Worm (Caenorhabditis elegans) whole organism, L1 larva: ENCODE data around the gene eco-1.
A peak's percentile ranks its signal among the peaks of the same experiment; 100 is the strongest.

Experiments
- F16B12.6 ChIP-seq: fragments of 150-350 bp; optimal IDR thresholded peaks from 2 replicates; lab custom pipeline; 2014; ENCODE audit warnings: missing biosample characterization, missing genetic modification characterization
- Y116A8C.19 ChIP-seq: sonication (generic microtip); optimal IDR thresholded peaks from 2 replicates; lab custom pipeline; 2016; ENCODE audit warnings: missing compliant biosample characterization, missing genetic modification characterization, borderline replicate concordance
- aha-1 ChIP-seq: fragments of 150-350 bp; optimal IDR thresholded peaks from 2 replicates; lab custom pipeline; 2014; ENCODE audit warnings: missing biosample characterization, missing genetic modification characterization
- alr-1 ChIP-seq: fragments of 200-800 bp; sonication (Bioruptor generic); optimal IDR thresholded peaks from 2 replicates; lab custom pipeline; 2018; ENCODE audit warnings: borderline replicate concordance, mild to moderate bottlenecking, missing genetic modification characterization, missing compliant biosample characterization
- aly-2 ChIP-seq: fragments of 150-350 bp; optimal IDR thresholded peaks from 2 replicates; lab custom pipeline; 2014; ENCODE audit warnings: missing biosample characterization, missing genetic modification characterization
- blmp-1 ChIP-seq: fragments of 150-350 bp; optimal IDR thresholded peaks from 2 replicates; lab custom pipeline; 2014; ENCODE audit warnings: missing biosample characterization, missing genetic modification characterization
- ceh-63 ChIP-seq: fragments of 200-800 bp; sonication (Bioruptor generic); optimal IDR thresholded peaks from 2 replicates; lab custom pipeline; 2018; ENCODE audit warnings: mild to moderate bottlenecking, missing genetic modification characterization, missing compliant biosample characterization
- ceh-8 ChIP-seq: fragments of 200-800 bp; sonication (Bioruptor generic); optimal IDR thresholded peaks from 2 replicates; lab custom pipeline; 2018; ENCODE audit warnings: mild to moderate bottlenecking, missing genetic modification characterization, moderate library complexity, missing compliant biosample characterization
- ceh-82 ChIP-seq, 3 experiments: fragments of 150-350 bp in 1 of 3; sonication (generic microtip) in 2 of 3; optimal IDR thresholded peaks; 2 replicates each; lab custom pipeline; 2014 to 2017; ENCODE audit warnings: missing biosample characterization in 3 of 3, missing genetic modification characterization in 3 of 3
- ceh-90 ChIP-seq: sonication (generic microtip); optimal IDR thresholded peaks from 2 replicates; lab custom pipeline; 2016; ENCODE audit warnings: missing genetic modification characterization, missing compliant biosample characterization
- dsc-1 ChIP-seq: sonication (generic microtip); optimal IDR thresholded peaks from 2 replicates; lab custom pipeline; 2016; ENCODE audit warnings: mild to moderate bottlenecking, missing genetic modification characterization, missing compliant biosample characterization
- efl-3 ChIP-seq: fragments of 200-800 bp; sonication (Bioruptor generic); optimal IDR thresholded peaks from 2 replicates; lab custom pipeline; 2018; ENCODE audit warnings: mild to moderate bottlenecking, missing genetic modification characterization, missing compliant biosample characterization
- egl-13 ChIP-seq: sonication (generic microtip); optimal IDR thresholded peaks from 2 replicates; lab custom pipeline; 2016; ENCODE audit warnings: missing genotype, missing genetic modification reagents, missing genetic modification characterization, missing compliant biosample characterization
- elt-2 ChIP-seq: sonication (generic microtip); optimal IDR thresholded peaks from 2 replicates; lab custom pipeline; 2016; ENCODE audit warnings: missing genetic modification characterization, mild to moderate bottlenecking, inconsistent platforms, missing compliant biosample characterization, missing genetic modification reagents
- ets-5 ChIP-seq: fragments of 200-800 bp; sonication (Bioruptor generic); IDR thresholded peaks from 2 replicates; pipeline ENCODE4 v1.3.6; 2022; ENCODE audit warnings: missing genetic modification characterization, missing compliant biosample characterization
- fkh-10 ChIP-seq: sonication (generic microtip); optimal IDR thresholded peaks from 2 replicates; lab custom pipeline; 2017; ENCODE audit warnings: missing biosample characterization, missing genetic modification reagents, missing genetic modification characterization
- fkh-4 ChIP-seq: sonication (generic microtip); optimal IDR thresholded peaks from 2 replicates; lab custom pipeline; 2016; ENCODE audit warnings: missing compliant biosample characterization, missing genetic modification characterization, borderline replicate concordance
- fos-1 ChIP-seq: fragments of 150-350 bp; optimal IDR thresholded peaks from 2 replicates; lab custom pipeline; 2014; ENCODE audit warnings: missing biosample characterization, missing genetic modification characterization
- grh-1 ChIP-seq: fragments of 200-800 bp; sonication (Bioruptor generic); IDR thresholded peaks from 2 replicates; pipeline ENCODE4 v1.3.6; 2022; ENCODE audit warnings: missing genetic modification reagents, missing genetic modification characterization, missing compliant biosample characterization
- hlh-17 ChIP-seq: fragments of 200-800 bp; sonication (Bioruptor generic); optimal IDR thresholded peaks from 2 replicates; lab custom pipeline; 2018; ENCODE audit warnings: missing genetic modification characterization, mild to moderate bottlenecking, missing compliant biosample characterization, moderate library complexity, borderline replicate concordance
- hlh-4 ChIP-seq: sonication (generic microtip); optimal IDR thresholded peaks from 2 replicates; lab custom pipeline; 2016; ENCODE audit warnings: mild to moderate bottlenecking, missing genetic modification characterization, missing compliant biosample characterization
- isw-1 ChIP-seq: fragments of 200-800 bp; sonication (Bioruptor generic); IDR thresholded peaks from 2 replicates; pipeline ENCODE4 v1.3.6; 2022; ENCODE audit warnings: missing genetic modification characterization, missing compliant biosample characterization
- lin-14 ChIP-seq: fragments of 200-800 bp; sonication (Bioruptor generic); optimal IDR thresholded peaks from 2 replicates; lab custom pipeline; 2018; ENCODE audit warnings: mild to moderate bottlenecking, missing genetic modification characterization, moderate library complexity, missing compliant biosample characterization
- lsy-2 ChIP-seq, 2 experiments: fragments of 150-350 bp; optimal IDR thresholded peaks; 2 replicates each; lab custom pipeline; 2014; ENCODE audit warnings: missing biosample characterization in 2 of 2, missing genetic modification characterization in 2 of 2
- mef-2 ChIP-seq: fragments of 150-350 bp; optimal IDR thresholded peaks from 2 replicates; lab custom pipeline; 2014; ENCODE audit warnings: missing biosample characterization, missing genetic modification characterization
- mep-1 ChIP-seq: fragments of 150-350 bp; optimal IDR thresholded peaks from 2 replicates; lab custom pipeline; 2014; ENCODE audit warnings: missing biosample characterization, missing genetic modification characterization
- nhr-12 ChIP-seq: sonication (generic microtip); optimal IDR thresholded peaks from 2 replicates; lab custom pipeline; 2017; ENCODE audit warnings: missing biosample characterization, missing genetic modification characterization
- nhr-237 ChIP-seq: fragments of 150-350 bp; optimal IDR thresholded peaks from 2 replicates; lab custom pipeline; 2014; ENCODE audit warnings: missing biosample characterization, missing genetic modification characterization
- nhr-28 ChIP-seq: fragments of 150-350 bp; optimal IDR thresholded peaks from 2 replicates; lab custom pipeline; 2014; ENCODE audit warnings: missing biosample characterization, missing genetic modification characterization
- nhr-47 ChIP-seq: sonication (generic microtip); optimal IDR thresholded peaks from 2 replicates; lab custom pipeline; 2016; ENCODE audit warnings: mild to moderate bottlenecking, missing genetic modification characterization, moderate library complexity, missing compliant biosample characterization
- nhr-71 ChIP-seq: sonication (generic microtip); optimal IDR thresholded peaks from 2 replicates; lab custom pipeline; 2016; ENCODE audit warnings: mild to moderate bottlenecking, missing genetic modification characterization, moderate library complexity, missing compliant biosample characterization
- pag-3 ChIP-seq: sonication (generic microtip); optimal IDR thresholded peaks from 2 replicates; lab custom pipeline; 2017; ENCODE audit warnings: missing genetic modification characterization, mild to moderate bottlenecking, missing compliant biosample characterization, antibody characterized with exemption, borderline replicate concordance; ENCODE audit not compliant: insufficient read depth
- pax-3 ChIP-seq: fragments of 200-800 bp; sonication (Bioruptor generic); optimal IDR thresholded peaks from 2 replicates; lab custom pipeline; 2018; ENCODE audit warnings: mild to moderate bottlenecking, missing genetic modification characterization, moderate library complexity, missing compliant biosample characterization
- snu-23 ChIP-seq: sonication (generic microtip); optimal IDR thresholded peaks from 2 replicates; lab custom pipeline; 2016; ENCODE audit warnings: missing genetic modification characterization, missing compliant biosample characterization
- sptf-1 ChIP-seq: fragments of 150-350 bp; optimal IDR thresholded peaks from 2 replicates; lab custom pipeline; 2014; ENCODE audit warnings: missing biosample characterization, missing genetic modification characterization
- sup-37 ChIP-seq: fragments of 200-800 bp; sonication (Bioruptor generic); optimal IDR thresholded peaks from 2 replicates; lab custom pipeline; 2018; ENCODE audit warnings: mild to moderate bottlenecking, missing genetic modification characterization, missing compliant biosample characterization
- swsn-7 ChIP-seq: sonication (generic microtip); optimal IDR thresholded peaks from 2 replicates; lab custom pipeline; 2016; ENCODE audit warnings: missing genetic modification characterization, missing compliant biosample characterization
- unc-30 ChIP-seq: sonication (generic microtip); optimal IDR thresholded peaks from 2 replicates; lab custom pipeline; 2017; ENCODE audit warnings: missing biosample characterization, missing genetic modification characterization
- unc-62 ChIP-seq: fragments of 150-350 bp; optimal IDR thresholded peaks from 2 replicates; lab custom pipeline; 2014; ENCODE audit warnings: missing biosample characterization, missing genetic modification reagents, missing genetic modification characterization
- unc-86 ChIP-seq: sonication (generic microtip); optimal IDR thresholded peaks from 2 replicates; lab custom pipeline; 2016; ENCODE audit warnings: missing genetic modification characterization, missing compliant biosample characterization
- unc-98 ChIP-seq: fragments of 200-800 bp; sonication (Bioruptor generic); IDR thresholded peaks from 2 replicates; pipeline ENCODE4 v1.3.6; 2022; ENCODE audit warnings: missing genetic modification characterization, missing compliant biosample characterization
- ztf-11 ChIP-seq, 2 experiments: sonication (generic microtip); optimal IDR thresholded peaks; 2 replicates each; lab custom pipeline; 2016 to 2017; ENCODE audit warnings: missing genetic modification characterization in 2 of 2, missing biosample characterization in 1 of 2, missing compliant biosample characterization in 1 of 2
- ztf-4 ChIP-seq: fragments of 150-350 bp; optimal IDR thresholded peaks from 2 replicates; lab custom pipeline; 2014; ENCODE audit warnings: missing biosample characterization, missing genetic modification characterization

eco-1 gene

ce11 chrIII:7387359-7387758, 28.5 kb upstream of the eco-1 start (continued):
- TF ChIP-seq sup-37 (GFP tag; lab: Kevin White, UChicago) (no peak), ets-5 (GFP tag; lab: Robert Waterston, UW) (no peak), Y116A8C.19 (tag; lab: Kevin White, UChicago) (no peak), nhr-12 (tag; lab: Kevin White, UChicago) (no peak), F16B12.6 (tag; lab: Kevin White, UChicago) (no peak), fos-1 (tag; lab: Kevin White, UChicago) (no peak), hlh-17 (GFP tag; lab: Kevin White, UChicago) (no peak), mef-2 (no peak), aha-1 (tag; lab: Kevin White, UChicago) (no peak), nhr-71 (tag; lab: Kevin White, UChicago) (peak; percentile 46), nhr-28 (tag; lab: Kevin White, UChicago) (no peak), unc-62 (GFP tag; lab: Kevin White, UChicago) (no peak), ztf-4 (tag; lab: Kevin White, UChicago) (no peak), ceh-82 (tag; optimal IDR thresholded peaks at IDR 0.05; lab: Kevin White, UChicago) (peak in 2 of 3 experiments; percentile 11 to 14), mep-1 (tag; lab: Kevin White, UChicago) (peak; percentile 8), ceh-8 (GFP tag; lab: Kevin White, UChicago) (no peak), snu-23 (GFP tag; lab: Kevin White, UChicago) (peak; percentile 33), unc-30 (no peak), dsc-1 (tag; lab: Kevin White, UChicago) (no peak), ztf-11 (tag; optimal IDR thresholded peaks at IDR 0.05; lab: Kevin White, UChicago) (no peak), fkh-10 (GFP tag; lab: Kevin White, UChicago) (peak; percentile 24), efl-3 (no peak), aly-2 (tag; lab: Kevin White, UChicago) (no peak), elt-2 (tag; lab: Kevin White, UChicago) (peak; percentile 27), egl-13 (tag; lab: Kevin White, UChicago) (no peak), ceh-90 (tag; lab: Kevin White, UChicago) (no peak), nhr-237 (tag; lab: Kevin White, UChicago) (no peak), alr-1 (tag; lab: Kevin White, UChicago) (no peak), fkh-4 (tag; lab: Kevin White, UChicago) (no peak), blmp-1 (no peak), sptf-1 (no peak)

ce11 chrIII:7385929-7386328, 27.0 kb upstream of the eco-1 start, which contains the start of gene trd-1:
Gene trd-1, plus strand, starts transcription at chrIII:7386229.
- no peak for TF ChIP-seq unc-62 (GFP tag; lab: Kevin White, UChicago)
- TF ChIP-seq lsy-2 (tag; optimal IDR thresholded peaks at IDR 0.05; lab: Kevin White, UChicago) = no peak

- TF ChIP-seq lsy-2 (tag; optimal IDR thresholded peaks at IDR 0.05; lab: Kevin White, UChicago) = no peak
- TF ChIP-seq grh-1 = no peak
- TF ChIP-seq egl-13 (tag; lab: Kevin White, UChicago) = no peak
- no peak for TF ChIP-seq unc-98 (GFP tag; lab: Robert Waterston, UW)
- TF ChIP-seq hlh-17 (GFP tag; lab: Kevin White, UChicago) = no peak
- TF ChIP-seq ceh-63 = no peak
- TF ChIP-seq isw-1 (GFP tag; lab: Robert Waterston, UW) = no peak
- no peak for TF ChIP-seq pax-3
- TF ChIP-seq hlh-4 = no peak
- TF ChIP-seq swsn-7 (tag; lab: Kevin White, UChicago) = no peak
- TF ChIP-seq nhr-47 = no peak
- no peak for TF ChIP-seq lin-14 (GFP tag; lab: Kevin White, UChicago)
- no peak for TF ChIP-seq unc-86 (tag; lab: Kevin White, UChicago)
- no peak for TF ChIP-seq pag-3 (tag; lab: Kevin White, UChicago)
Measured at ce11 chrIII:7383733-7384132, 24.8 kb upstream of the eco-1 start, which contains the start of gene tbp-1. Gene tbp-1, plus strand, starts transcription at chrIII:7384033.
